Fruit fly (Drosophila melanogaster): ENCODE measurements around the gene Cog4.

Cog4 gene

dm6 chr2L:10526953-10527584 lies 38.6 kb upstream of the Cog4 start, which contains the start of gene Lip4 (continued):
- peak; percentile 67 for TF ChIP-seq CG5180 (GFP tag; optimal IDR thresholded peaks at IDR 0.05)
- no peak; the same call in 1 of the 2 replicates for TF ChIP-seq CG9215 (GFP tag; IDR thresholded peaks at IDR 0.05)
- no peak for TF ChIP-seq usp (GFP tag; optimal IDR thresholded peaks at IDR 0.05)
- TF ChIP-seq CG17385 (GFP tag; optimal IDR thresholded peaks at IDR 0.05), result peak; percentile 70
- TF ChIP-seq vfl (GFP tag; optimal IDR thresholded peaks at IDR 0.05), result peak; percentile 30
- no peak for TF ChIP-seq abd-A (tag; optimal IDR thresholded peaks at IDR 0.05)
- TF ChIP-seq sd (tag; optimal IDR thresholded peaks at IDR 0.05), result peak; percentile 45
- TF ChIP-seq slou (GFP tag; optimal IDR thresholded peaks at IDR 0.05), result peak; percentile 67
- TF ChIP-seq CG11247 (GFP tag; IDR thresholded peaks at IDR 0.05), result no peak; the same call in 1 of the 2 replicates
- TF ChIP-seq CG7839 (tag; optimal IDR thresholded peaks at IDR 0.05), result peak; percentile 81
- peak; percentile 85 for TF ChIP-seq row (GFP tag; IDR thresholded peaks at IDR 0.05)
- TF ChIP-seq pros (GFP tag; optimal IDR thresholded peaks at IDR 0.05), result no peak
- no peak for TF ChIP-seq CkIIα-i1 (GFP tag; IDR thresholded peaks at IDR 0.05)
- no peak for TF ChIP-seq sisA (GFP tag; IDR thresholded peaks at IDR 0.05)
- peak; percentile 79 for TF ChIP-seq Rfx (GFP tag; IDR thresholded peaks at IDR 0.05)
- peak; percentile 79 for TF ChIP-seq CG8924 (tag; optimal IDR thresholded peaks at IDR 0.05)
- TF ChIP-seq wek (GFP tag; optimal IDR thresholded peaks at IDR 0.05), result peak; percentile 14
- peak; percentile 64 for TF ChIP-seq D19A (tag; optimal IDR thresholded peaks at IDR 0.05)
- TF ChIP-seq CG12744 (GFP tag; optimal IDR thresholded peaks at IDR 0.05), result peak; percentile 26
- peak; percentile 79 for TF ChIP-seq grau (tag; optimal IDR thresholded peaks at IDR 0.05)
- no peak; the same call in 1 of the 2 replicates for TF ChIP-seq Taf1 (GFP tag; IDR thresholded peaks at IDR 0.05)
- TF ChIP-seq ash1 (GFP tag; optimal IDR thresholded peaks at IDR 0.05), result no peak
- TF ChIP-seq ab (GFP tag; optimal IDR thresholded peaks at IDR 0.05), result no peak
- peak; percentile 76 for TF ChIP-seq CG18599 (GFP tag; optimal IDR thresholded peaks at IDR 0.05)
- TF ChIP-seq onecut (GFP tag; IDR thresholded peaks at IDR 0.05), result peak; percentile 38
- TF ChIP-seq Asciz (GFP tag; optimal IDR thresholded peaks at IDR 0.05), result peak; percentile 67
- TF ChIP-seq bbx (GFP tag; IDR thresholded peaks at IDR 0.05; ENCODE audit: partially characterized antibody), result no peak
- TF ChIP-seq Spps (tag; optimal IDR thresholded peaks at IDR 0.05), result peak; percentile 17
- peak; percentile 92 for TF ChIP-seq Ets65A (GFP tag)
- peak; percentile 27 for TF ChIP-seq Hand (GFP tag; optimal IDR thresholded peaks at IDR 0.05)
- no peak for TF ChIP-seq Adf1 (GFP tag; IDR thresholded peaks at IDR 0.05)
- TF ChIP-seq CG17186 (GFP tag; optimal IDR thresholded peaks at IDR 0.05), result no peak
- TF ChIP-seq CG31224 (GFP tag; IDR thresholded peaks at IDR 0.05), result peak; percentile 46
- TF ChIP-seq bowl (GFP tag; IDR thresholded peaks at IDR 0.05), result 0 out of 2 replicates have a peak, but pooled peaks have one; percentile 7
- no peak; the same call in 1 of the 2 replicates for TF ChIP-seq Atf6 (GFP tag; IDR thresholded peaks at IDR 0.05)
- peak; percentile 83 for TF ChIP-seq CG2712 (tag; optimal IDR thresholded peaks at IDR 0.05)
- TF ChIP-seq Jarid2 (GFP tag; optimal IDR thresholded peaks at IDR 0.05), result peak; percentile 47
- TF ChIP-seq gem (tag; optimal IDR thresholded peaks at IDR 0.05), result peak; percentile 89
- TF ChIP-seq Dll (GFP tag; IDR thresholded peaks at IDR 0.05; ENCODE audit: partially characterized antibody), result no peak
- TF ChIP-seq insv (GFP tag; optimal IDR thresholded peaks at IDR 0.05), result no peak
- no peak for TF ChIP-seq CG9876 (GFP tag; optimal IDR thresholded peaks at IDR 0.05)
- peak; percentile 24 for TF ChIP-seq salm (tag; optimal IDR thresholded peaks at IDR 0.05)
- TF ChIP-seq pfk (GFP tag; optimal IDR thresholded peaks at IDR 0.05), result no peak
- TF ChIP-seq Xbp1 (GFP tag; optimal IDR thresholded peaks at IDR 0.05), result peak; percentile 77
- peak; percentile 3 for TF ChIP-seq CG30431 (GFP tag; optimal IDR thresholded peaks at IDR 0.05)
- peak in 1 of 2 experiments; percentile 86 for TF ChIP-seq eve (GFP tag; optimal IDR thresholded peaks at IDR 0.05)
- TF ChIP-seq Sox100B (GFP tag; optimal IDR thresholded peaks at IDR 0.05), result peak; percentile 73
- no peak for TF ChIP-seq CG3163 (GFP tag; optimal IDR thresholded peaks at IDR 0.05)
- no peak for TF ChIP-seq Neu2 (GFP tag; optimal IDR thresholded peaks at IDR 0.05; ENCODE audit: borderline replicate concordance)
- TF ChIP-seq CG7556 (GFP tag; optimal IDR thresholded peaks at IDR 0.05), result peak; percentile 82

All from whole organism, embryonic.